Worm (Caenorhabditis elegans): ENCODE data around the gene mxl-2.

DNA sequence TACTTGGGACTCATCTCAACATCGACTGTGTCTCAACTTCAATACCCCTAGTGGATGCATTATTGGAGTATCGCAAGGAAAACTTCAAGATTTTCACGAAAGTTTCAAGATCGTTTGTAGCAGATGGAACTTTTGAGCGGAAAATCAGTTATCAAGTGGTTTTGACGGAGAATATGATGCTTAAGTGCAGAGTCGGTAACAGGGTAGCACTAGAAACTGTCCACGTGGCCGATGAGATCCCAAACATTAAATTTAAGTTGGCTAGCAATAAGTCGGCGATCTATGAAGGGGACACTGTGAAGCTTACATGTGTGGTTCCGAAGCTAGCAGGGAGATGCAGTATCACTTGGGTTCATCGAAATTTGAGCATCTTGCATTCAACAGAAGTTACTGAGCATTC lies 28.8 kb downstream of the mxl-2 start:
- no peak for TF ChIP-seq tbx-11 (GFP tag; IDR thresholded peaks at IDR 0.05)
- no peak for TF ChIP-seq ama-1 (optimal IDR thresholded peaks at IDR 0.05)
- TF ChIP-seq flt-1 (GFP tag; IDR thresholded peaks at IDR 0.05): no peak
